Fruit fly (Drosophila melanogaster) whole organism: ENCODE results near the gene MsrA.

Source experiments
- CG8478 ChIP-seq: fragments of >200 bp; optimal IDR thresholded peaks from 2 replicates; lab custom pipeline; 2018; ENCODE audit warnings: inconsistent platforms
- Dll ChIP-seq: fragments of >200 bp; optimal IDR thresholded peaks from 2 replicates; lab custom pipeline; 2017
- pan ChIP-seq: fragments of >200 bp; optimal IDR thresholded peaks from 2 replicates; lab custom pipeline; 2017
- psq ChIP-seq: fragments of >200 bp; optimal IDR thresholded peaks from 2 replicates; lab custom pipeline; 2017
- usp ChIP-seq: fragments of >200 bp; optimal IDR thresholded peaks from 2 replicates; lab custom pipeline; 2017; ENCODE audit warnings: missing biosample characterization, missing genetic modification characterization, mixed read lengths

dm6 chr3L:15531423-15532325, 20.8 kb downstream of the MsrA start, which contains the start of gene CG43248:
- TF ChIP-seq pan: no peak
- no peak for TF ChIP-seq psq (lab: Kevin White, UChicago)
- no peak for TF ChIP-seq usp
- TF ChIP-seq Dll (lab: Kevin White, UChicago): no peak
- TF ChIP-seq CG8478: no peak
